Worm (Caenorhabditis elegans): Measurements from ENCODE around the gene K05G3.2.

DNA sequence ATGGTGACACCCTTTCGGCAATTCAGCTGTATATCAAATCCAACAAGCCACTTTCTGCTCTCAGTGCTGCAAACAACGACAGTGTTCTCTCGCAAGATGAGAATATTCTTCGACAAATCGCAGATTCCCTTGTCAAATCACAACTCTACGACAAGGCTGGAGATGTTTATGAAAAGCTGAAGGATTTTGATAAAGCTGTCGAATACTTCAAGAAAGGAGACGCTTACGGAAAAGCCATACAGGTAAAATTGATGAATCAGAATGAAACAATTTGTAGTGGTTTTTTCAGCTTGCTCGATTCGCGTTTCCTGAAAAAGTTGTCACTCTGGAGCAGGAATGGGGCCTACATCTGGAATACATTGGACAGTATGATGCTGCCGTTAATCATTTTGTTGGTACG, 51.4 kb downstream of the K05G3.2 start:
- no peak for TF ChIP-seq snpc-4 (tag; optimal IDR thresholded peaks at IDR 0.05)
- TF ChIP-seq nhr-85 (tag) = no peak
- no peak for TF ChIP-seq skn-1 (tag; optimal IDR thresholded peaks at IDR 0.05)
- no peak for TF ChIP-seq nhr-237 (tag; optimal IDR thresholded peaks at IDR 0.05)
- TF ChIP-seq zip-4 (GFP tag; optimal IDR thresholded peaks at IDR 0.05) = no peak
- TF ChIP-seq ceh-82 (tag; optimal IDR thresholded peaks at IDR 0.05) = no peak
- TF ChIP-seq fkh-10 (GFP tag; optimal IDR thresholded peaks at IDR 0.05) = no peak
